Fruit fly (Drosophila melanogaster) whole organism, embryonic: ENCODE data around the gene CG32073.

Experiments used
- B-H2 ChIP-seq: fragments of 200-800 bp; sonication (Bioruptor generic); optimal IDR thresholded peaks from 2 replicates; lab custom pipeline; 2018; ENCODE audit warnings: missing biosample characterization, mild to moderate bottlenecking, missing genetic modification characterization
- Blimp-1 ChIP-seq: fragments of 200-800 bp; sonication (Bioruptor generic); optimal IDR thresholded peaks from 3 replicates; lab custom pipeline; 2018; ENCODE audit warnings: missing biosample characterization, missing genetic modification characterization, mild to moderate bottlenecking, moderate library complexity, missing genetic modification reagents
- CG10654 ChIP-seq: fragments of 200-800 bp; sonication (Bioruptor generic); optimal IDR thresholded peaks from 2 replicates; lab custom pipeline; 2016; ENCODE audit warnings: missing biosample characterization, missing genetic modification characterization
- CG11456 ChIP-seq: fragments of 200-800 bp; sonication (Bioruptor generic); IDR thresholded peaks from 3 replicates; pipeline ENCODE4 v1.3.6; 2022; ENCODE audit warnings: missing biosample characterization, missing genetic modification characterization
- CG12155 ChIP-seq: fragments of 200-800 bp; sonication (Bioruptor generic); optimal IDR thresholded peaks from 3 replicates; lab custom pipeline; 2016; ENCODE audit warnings: missing biosample characterization, missing genetic modification characterization
- CG12391 ChIP-seq: fragments of 200-800 bp; sonication (Bioruptor generic); optimal IDR thresholded peaks from 3 replicates; lab custom pipeline; 2018; ENCODE audit warnings: missing biosample characterization, mild to moderate bottlenecking, missing genetic modification characterization, moderate library complexity
- CG15269 ChIP-seq: fragments of 200-800 bp; sonication (Bioruptor generic); optimal IDR thresholded peaks from 2 replicates; lab custom pipeline; 2018; ENCODE audit warnings: missing biosample characterization, mild to moderate bottlenecking, missing genetic modification characterization, moderate library complexity
- CG15479 ChIP-seq: fragments of 200-800 bp; sonication (Bioruptor generic); optimal IDR thresholded peaks from 3 replicates; lab custom pipeline; 2019; ENCODE audit warnings: missing biosample characterization, mild to moderate bottlenecking, missing genetic modification characterization, moderate library complexity
- CG15696 ChIP-seq: fragments of 200-800 bp; sonication (Bioruptor generic); optimal IDR thresholded peaks from 2 replicates; lab custom pipeline; 2019; ENCODE audit warnings: missing biosample characterization, mild to moderate bottlenecking, missing genetic modification characterization, moderate library complexity
- CG17361 ChIP-seq: fragments of 200-800 bp; sonication (Bioruptor generic); IDR thresholded peaks from 3 replicates; pipeline ENCODE4 v1.3.6; 2022; ENCODE audit warnings: missing biosample characterization, missing genetic modification characterization
- CG17568 ChIP-seq: fragments of 200-800 bp; sonication (Bioruptor generic); optimal IDR thresholded peaks from 2 replicates; lab custom pipeline; 2018; ENCODE audit warnings: missing biosample characterization, mild to moderate bottlenecking, missing genetic modification characterization, moderate library complexity
- CG18262 ChIP-seq: fragments of 200-800 bp; optimal IDR thresholded peaks from 3 replicates; lab custom pipeline; 2019; ENCODE audit warnings: missing biosample characterization, mild to moderate bottlenecking, missing genetic modification characterization, moderate library complexity
- CG30020 ChIP-seq: fragments of 200-800 bp; optimal IDR thresholded peaks from 2 replicates; lab custom pipeline; 2019; ENCODE audit warnings: missing biosample characterization, mild to moderate bottlenecking, missing genetic modification characterization, moderate library complexity
- CG31365 ChIP-seq: fragments of 200-800 bp; sonication (Bioruptor generic); optimal IDR thresholded peaks from 2 replicates; lab custom pipeline; 2018; ENCODE audit warnings: missing biosample characterization, mild to moderate bottlenecking, missing genetic modification characterization
- CG32532 ChIP-seq: fragments of 200-800 bp; sonication (Bioruptor generic); IDR thresholded peaks from 2 replicates; pipeline ENCODE4 v1.3.6; 2022; ENCODE audit warnings: missing biosample characterization, missing genetic modification characterization
- CG3726 ChIP-seq: fragments of 200-800 bp; sonication (Bioruptor generic); IDR thresholded peaks from 3 replicates; pipeline ENCODE4, ENCODE4 v1.3.6; 2022; ENCODE audit warnings: missing biosample characterization, missing genetic modification characterization
- CG3847 ChIP-seq: fragments of 200-800 bp; sonication (Bioruptor generic); IDR thresholded peaks from 2 replicates; pipeline ENCODE4 v1.3.6; 2022; ENCODE audit warnings: missing biosample characterization, missing genetic modification characterization
- CG4424 ChIP-seq: fragments of 200-800 bp; sonication (Bioruptor generic); optimal IDR thresholded peaks from 3 replicates; lab custom pipeline; 2016; ENCODE audit warnings: missing biosample characterization, missing genetic modification characterization
- CG4707 ChIP-seq: fragments of 200-800 bp; sonication (Bioruptor generic); optimal IDR thresholded peaks from 2 replicates; lab custom pipeline; 2018; ENCODE audit warnings: missing biosample characterization, mild to moderate bottlenecking, missing genetic modification characterization, moderate library complexity
- CG4854 ChIP-seq: fragments of 200-800 bp; sonication (Bioruptor generic); optimal IDR thresholded peaks from 2 replicates; lab custom pipeline; 2016; ENCODE audit warnings: missing biosample characterization, missing genetic modification characterization, inconsistent platforms
- CG6791 ChIP-seq: fragments of 200-800 bp; sonication (Bioruptor generic); IDR thresholded peaks from 3 replicates; pipeline ENCODE4 v1.3.6; 2022; ENCODE audit warnings: missing biosample characterization, missing genetic modification characterization; ENCODE audit not compliant: partially characterized antibody
- CG8924 ChIP-seq: fragments of 200-800 bp; optimal IDR thresholded peaks from 3 replicates; lab custom pipeline; 2019; ENCODE audit warnings: missing biosample characterization, mild to moderate bottlenecking, missing genetic modification characterization, moderate library complexity
- CG9437 ChIP-seq: fragments of 200-800 bp; sonication (Bioruptor generic); optimal IDR thresholded peaks from 2 replicates; lab custom pipeline; 2018; ENCODE audit warnings: missing biosample characterization, mild to moderate bottlenecking, missing genetic modification characterization
- CHES-1-like ChIP-seq: fragments of 200-800 bp; sonication (Bioruptor generic); optimal IDR thresholded peaks from 2 replicates; lab custom pipeline; 2016; ENCODE audit warnings: missing biosample characterization, missing genetic modification characterization
- CoRest ChIP-seq: fragments of 200-800 bp; sonication (Bioruptor generic); optimal IDR thresholded peaks from 3 replicates; lab custom pipeline; 2018; ENCODE audit warnings: missing biosample characterization, mild to moderate bottlenecking, missing genetic modification characterization, moderate library complexity
- CrebB ChIP-seq: fragments of 200-800 bp; sonication (Bioruptor generic); optimal IDR thresholded peaks from 3 replicates; lab custom pipeline; 2018; ENCODE audit warnings: missing biosample characterization, mild to moderate bottlenecking, missing genetic modification characterization
- ERR ChIP-seq: fragments of 200-800 bp; sonication (Bioruptor generic); optimal IDR thresholded peaks from 2 replicates; lab custom pipeline; 2016; ENCODE audit warnings: missing biosample characterization, missing genetic modification characterization
- HHEX ChIP-seq: fragments of 200-800 bp; sonication (Bioruptor generic); optimal IDR thresholded peaks from 3 replicates; lab custom pipeline; 2017; ENCODE audit warnings: missing biosample characterization, mild to moderate bottlenecking, missing genetic modification characterization, missing genetic modification reagents
- MESR4 ChIP-seq: fragments of 200-800 bp; sonication (Bioruptor generic); optimal IDR thresholded peaks from 2 replicates; lab custom pipeline; 2018; ENCODE audit warnings: missing biosample characterization, mild to moderate bottlenecking, missing genetic modification characterization, moderate library complexity
- MTF-1 ChIP-seq: fragments of 200-800 bp; sonication (Bioruptor generic); optimal IDR thresholded peaks from 2 replicates; lab custom pipeline; 2018; ENCODE audit warnings: missing biosample characterization, mild to moderate bottlenecking, missing genetic modification characterization, borderline replicate concordance
- Max ChIP-seq: fragments of 200-800 bp; sonication (Bioruptor generic); optimal IDR thresholded peaks from 2 replicates; lab custom pipeline; 2016; ENCODE audit warnings: missing biosample characterization, mild to moderate bottlenecking, missing genetic modification characterization
- Meics ChIP-seq: fragments of 200-800 bp; sonication (Bioruptor generic); optimal IDR thresholded peaks from 2 replicates; lab custom pipeline; 2017; ENCODE audit warnings: missing biosample characterization, mild to moderate bottlenecking, missing genetic modification characterization
- Oaz ChIP-seq: fragments of 200-800 bp; sonication (Bioruptor generic); IDR thresholded peaks from 2 replicates; pipeline ENCODE4 v1.3.6; 2022; ENCODE audit warnings: missing biosample characterization, missing genetic modification characterization
- Oli ChIP-seq: fragments of 200-800 bp; sonication (Bioruptor generic); optimal IDR thresholded peaks from 2 replicates; lab custom pipeline; 2018; ENCODE audit warnings: missing biosample characterization, mild to moderate bottlenecking, missing genetic modification characterization, moderate library complexity
- ash1 ChIP-seq: fragments of 200-800 bp; sonication (Bioruptor generic); optimal IDR thresholded peaks from 2 replicates; lab custom pipeline; 2018; ENCODE audit warnings: missing biosample characterization, mild to moderate bottlenecking, missing genetic modification characterization
- bigmax ChIP-seq: fragments of 200-800 bp; sonication (Bioruptor generic); optimal IDR thresholded peaks from 2 replicates; lab custom pipeline; 2018; ENCODE audit warnings: missing biosample characterization, mild to moderate bottlenecking, missing genetic modification characterization
- bowl ChIP-seq: fragments of 200-800 bp; sonication (Bioruptor generic); IDR thresholded peaks from 2 replicates; pipeline ENCODE4 v1.3.6; 2022; ENCODE audit warnings: missing biosample characterization, missing genetic modification characterization
- crol ChIP-seq: fragments of 200-800 bp; sonication (Bioruptor generic); IDR thresholded peaks from 2 replicates; pipeline ENCODE4 v1.3.6; 2022; ENCODE audit warnings: missing biosample characterization, missing genetic modification characterization
- ems ChIP-seq: fragments of 200-800 bp; sonication (Bioruptor generic); optimal IDR thresholded peaks from 3 replicates; lab custom pipeline; 2016; ENCODE audit warnings: missing biosample characterization, missing genetic modification characterization
- fd102C ChIP-seq: fragments of 200-800 bp; sonication (Bioruptor generic); optimal IDR thresholded peaks from 2 replicates; lab custom pipeline; 2018; ENCODE audit warnings: missing biosample characterization, mild to moderate bottlenecking, missing genetic modification characterization, moderate library complexity
- gfzf ChIP-seq: fragments of 200-800 bp; sonication (Bioruptor generic); optimal IDR thresholded peaks from 2 replicates; lab custom pipeline; 2016; ENCODE audit warnings: missing biosample characterization, mild to moderate bottlenecking, missing genetic modification characterization, moderate library complexity
- lab ChIP-seq: fragments of 200-800 bp; sonication (Bioruptor generic); optimal IDR thresholded peaks from 3 replicates; lab custom pipeline; 2017; ENCODE audit warnings: missing biosample characterization, missing genetic modification characterization, mild to moderate bottlenecking, moderate library complexity, missing genetic modification reagents
- mam ChIP-seq: fragments of 200-800 bp; sonication (Bioruptor generic); optimal IDR thresholded peaks from 3 replicates; lab custom pipeline; 2016; ENCODE audit warnings: missing biosample characterization, missing genetic modification characterization
- nmo ChIP-seq: fragments of 200-800 bp; sonication (Bioruptor generic); optimal IDR thresholded peaks from 2 replicates; lab custom pipeline; 2018; ENCODE audit warnings: missing biosample characterization, mild to moderate bottlenecking, missing genetic modification characterization, moderate library complexity
- pnt ChIP-seq: fragments of 200-800 bp; sonication (Bioruptor generic); optimal IDR thresholded peaks from 3 replicates; lab custom pipeline; 2016; ENCODE audit warnings: missing biosample characterization, missing genetic modification characterization
- repo ChIP-seq: fragments of 200-800 bp; sonication (Bioruptor generic); optimal IDR thresholded peaks from 2 replicates; lab custom pipeline; 2016; ENCODE audit warnings: missing biosample characterization, missing genetic modification characterization
- sim ChIP-seq: fragments of 200-800 bp; sonication (Bioruptor generic); IDR thresholded peaks from 2 replicates; pipeline ENCODE4 v1.3.6; 2022; ENCODE audit warnings: missing biosample characterization, missing genetic modification characterization
- stc ChIP-seq: fragments of 200-800 bp; sonication (Bioruptor generic); IDR thresholded peaks from 2 replicates; pipeline ENCODE4 v1.3.6; 2022; ENCODE audit warnings: missing biosample characterization, missing genetic modification characterization
- usp ChIP-seq: fragments of >200 bp; optimal IDR thresholded peaks from 2 replicates; lab custom pipeline; 2017; ENCODE audit warnings: missing biosample characterization, missing genetic modification characterization
- zfh1 ChIP-seq: fragments of 200-800 bp; sonication (Bioruptor generic); IDR thresholded peaks from 3 replicates; pipeline ENCODE4 v1.3.6; 2022; ENCODE audit warnings: missing biosample characterization, missing genetic modification characterization
- zfh2 ChIP-seq: fragments of 200-800 bp; sonication (Bioruptor generic); optimal IDR thresholded peaks from 2 replicates; lab custom pipeline; 2016; ENCODE audit warnings: missing biosample characterization, missing genetic modification characterization

CG32073 gene

DNA sequence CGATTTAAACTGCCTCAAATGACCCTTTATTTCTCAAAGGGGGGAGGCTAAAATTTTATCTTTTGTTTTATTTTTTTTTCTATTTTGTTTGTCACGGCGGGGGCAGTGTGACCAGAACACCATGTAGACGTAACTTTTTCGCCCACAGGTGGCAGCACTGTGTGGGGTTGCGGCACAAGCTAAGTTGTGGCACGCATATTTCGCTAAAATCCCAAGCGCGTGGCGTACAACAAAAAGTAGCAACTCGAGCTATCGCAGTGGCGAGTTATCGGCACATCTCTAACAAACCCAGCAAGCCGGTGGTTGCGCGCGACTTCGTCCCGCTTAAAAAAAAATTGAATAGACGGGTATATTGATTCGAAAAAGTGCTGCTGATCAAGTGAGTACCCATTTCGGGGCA lies 15.7 kb upstream of the CG32073 start, which contains the start of the genes Ufd1 and NaPi-III (continued):
- TF ChIP-seq Oaz (no peak), zfh2 (GFP tag; lab: Kevin White, UChicago) (peak; percentile 46), CG17568 (no peak), CG15696 (tag; lab: Kevin White, UChicago) (no peak), CG4854 (GFP tag; lab: Kevin White, UChicago) (no peak), CG15269 (tag; lab: Kevin White, UChicago) (no peak), Max (no peak), Oli (no peak), CG9437 (GFP tag; lab: Kevin White, UChicago) (peak; percentile 14), CG18262 (tag; lab: Kevin White, UChicago) (no peak), usp (GFP tag; lab: Kevin White, UChicago) (no peak), CG32532 (peak; percentile 75), CG10654 (GFP tag; lab: Kevin White, UChicago) (no peak), MTF-1 (GFP tag; lab: Kevin White, UChicago) (no peak), Meics (GFP tag; lab: Kevin White, UChicago) (no peak), CG4707 (GFP tag; lab: Kevin White, UChicago) (no peak), CG3726 (GFP tag; lab: Robert Waterston, UW) (no peak), ash1 (GFP tag; lab: Kevin White, UChicago) (no peak), CrebB (tag; lab: Kevin White, UChicago) (peak; percentile 14), fd102C (GFP tag; lab: Kevin White, UChicago) (no peak), CHES-1-like (GFP tag; lab: Kevin White, UChicago) (peak; percentile 87), ems (GFP tag; lab: Kevin White, UChicago) (peak; percentile 23), crol (no peak), CoRest (peak; percentile 73), gfzf (GFP tag; lab: Kevin White, UChicago) (peak; percentile 98), CG4424 (GFP tag; lab: Kevin White, UChicago) (no peak), CG12155 (GFP tag; lab: Kevin White, UChicago) (peak; percentile 56), CG8924 (tag; lab: Kevin White, UChicago) (peak; percentile 47), HHEX (GFP tag; lab: Kevin White, UChicago) (no peak), Blimp-1 (no peak), nmo (GFP tag; lab: Kevin White, UChicago) (peak; percentile 74), CG30020 (tag; lab: Kevin White, UChicago) (peak; percentile 19), CG11456 (GFP tag; lab: Robert Waterston, UW) (peak; percentile 75; the same call in 2 of the 3 replicates), repo (GFP tag; lab: Kevin White, UChicago) (no peak), sim (no peak), pnt (GFP tag; lab: Kevin White, UChicago) (peak; percentile 26), CG15479 (GFP tag; lab: Kevin White, UChicago) (peak; percentile 68), zfh1 (GFP tag; lab: Robert Waterston, UW) (peak; percentile 40; the same call in 2 of the 3 replicates), bowl (GFP tag; lab: Robert Waterston, UW) (no peak), CG17361 (GFP tag; lab: Robert Waterston, UW) (no peak), CG3847 (GFP tag; lab: Robert Waterston, UW) (peak; percentile 81), CG6791 (peak; percentile 90), MESR4 (peak; percentile 87), lab (peak; percentile 30), stc (no peak), ERR (GFP tag; lab: Kevin White, UChicago) (peak; percentile 51), CG12391 (tag; lab: Kevin White, UChicago) (peak; percentile 57), mam (GFP tag; lab: Kevin White, UChicago) (peak; percentile 56), B-H2 (peak; percentile 64), CG31365 (tag; lab: Kevin White, UChicago) (no peak), bigmax (no peak)
